Fruit fly (Drosophila melanogaster): ENCODE measurements around the gene CG15200.

DNA sequence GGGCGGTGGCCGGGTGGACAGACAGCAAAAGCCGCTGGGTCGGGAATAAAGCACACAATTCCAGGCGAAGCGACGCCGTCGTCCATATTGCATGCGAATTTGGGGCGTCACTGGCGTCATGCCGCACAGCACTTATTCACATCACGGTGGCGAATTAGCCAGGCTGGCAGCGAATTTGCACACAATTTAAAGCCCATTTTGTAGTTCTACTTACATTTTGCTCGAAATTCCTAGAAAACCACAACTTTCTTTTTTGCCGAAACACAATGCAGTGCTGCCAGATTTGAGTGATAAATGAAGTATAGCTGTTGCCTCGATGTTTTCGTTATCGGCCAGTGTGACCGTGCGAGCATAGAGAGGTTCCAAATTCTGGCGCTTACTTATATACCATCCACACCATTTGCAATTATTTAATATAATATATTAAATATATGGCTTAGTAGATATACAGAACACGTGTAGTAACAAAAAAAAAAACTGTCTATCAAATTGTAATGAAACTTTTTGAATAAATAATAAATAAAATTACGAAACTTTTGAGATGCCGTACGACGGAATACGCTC is 34.4 kb upstream of the CG15200 start, which contains the start of gene Ran:
- TF ChIP-seq ttk (optimal IDR thresholded peaks at IDR 0.05) (no peak), h (optimal IDR thresholded peaks at IDR 0.05) (no peak), insv (optimal IDR thresholded peaks at IDR 0.05) (no peak)
